Fruit fly (Drosophila melanogaster): ENCODE measurements around the gene CG9231.

- TF ChIP-seq CG8301 (tag; optimal IDR thresholded peaks at IDR 0.05) (peak; percentile 86), CG9948 (tag; optimal IDR thresholded peaks at IDR 0.05) (peak; percentile 97), CG4496 (GFP tag; IDR thresholded peaks at IDR 0.05) (peak; percentile 61; the same call in 2 of the 3 replicates), EcR (GFP tag; optimal IDR thresholded peaks at IDR 0.05) (no peak), gl (tag; optimal IDR thresholded peaks at IDR 0.05) (peak; percentile 84)
Observed at dm6 chr3L:19634788-19635448, 49.1 kb upstream of the CG9231 start.
